Fruit fly (Drosophila melanogaster) whole organism, embryonic: Measurements from ENCODE around the gene lectin-37Da.

Source experiments
- Adf1 ChIP-seq: fragments of 200-800 bp; sonication (Bioruptor generic); IDR thresholded peaks from 2 replicates; pipeline ENCODE4 v1.3.6; 2022; ENCODE audit warnings: missing biosample characterization, missing genetic modification characterization
- Atf3 ChIP-seq: fragments of 200-800 bp; sonication (Bioruptor generic); optimal IDR thresholded peaks from 3 replicates; lab custom pipeline; 2016; ENCODE audit warnings: missing biosample characterization, missing genetic modification characterization
- Atf6 ChIP-seq: fragments of 200-800 bp; sonication (Bioruptor generic); IDR thresholded peaks from 2 replicates; pipeline ENCODE4 v1.3.6; 2022; ENCODE audit warnings: missing biosample characterization, missing genetic modification characterization
- CG10267 ChIP-seq: fragments of 200-800 bp; sonication (Bioruptor generic); optimal IDR thresholded peaks from 2 replicates; lab custom pipeline; 2018; ENCODE audit warnings: missing biosample characterization, mild to moderate bottlenecking, missing genetic modification characterization, moderate library complexity
- CG10321 ChIP-seq: fragments of 200-800 bp; sonication (Bioruptor generic); IDR thresholded peaks from 2 replicates; pipeline ENCODE4 v1.3.6; 2022; ENCODE audit warnings: missing biosample characterization, missing genetic modification characterization
- CG10366 ChIP-seq: fragments of 200-800 bp; sonication (Bioruptor generic); IDR thresholded peaks from 2 replicates; pipeline ENCODE4 v1.3.6; 2022; ENCODE audit warnings: missing biosample characterization, missing genetic modification characterization
- CG10979 ChIP-seq: fragments of 200-800 bp; sonication (Bioruptor generic); optimal IDR thresholded peaks from 2 replicates; lab custom pipeline; 2018; ENCODE audit warnings: missing biosample characterization, mild to moderate bottlenecking, missing genetic modification characterization, moderate library complexity
- CG11723 ChIP-seq: fragments of 200-800 bp; sonication (Bioruptor generic); optimal IDR thresholded peaks from 2 replicates; lab custom pipeline; 2017; ENCODE audit warnings: missing biosample characterization, mild to moderate bottlenecking, missing genetic modification characterization
- CG12104 ChIP-seq: fragments of 200-800 bp; sonication (Bioruptor generic); optimal IDR thresholded peaks from 3 replicates; lab custom pipeline; 2016; ENCODE audit warnings: missing biosample characterization, missing genetic modification characterization
- CG12155 ChIP-seq: fragments of 200-800 bp; sonication (Bioruptor generic); optimal IDR thresholded peaks from 3 replicates; lab custom pipeline; 2016; ENCODE audit warnings: missing biosample characterization, missing genetic modification characterization
- CG12219 ChIP-seq: fragments of 200-800 bp; sonication (Bioruptor generic); optimal IDR thresholded peaks from 3 replicates; lab custom pipeline; 2018; ENCODE audit warnings: missing biosample characterization, mild to moderate bottlenecking, missing genetic modification characterization
- CG13775 ChIP-seq: fragments of 200-800 bp; sonication (Bioruptor generic); optimal IDR thresholded peaks from 3 replicates; lab custom pipeline; 2017; ENCODE audit warnings: missing biosample characterization, mild to moderate bottlenecking, missing genetic modification characterization
- CG14441 ChIP-seq: fragments of 200-800 bp; sonication (Bioruptor generic); IDR thresholded peaks from 2 replicates; pipeline ENCODE4 v1.3.6; 2022; ENCODE audit warnings: missing biosample characterization, missing genetic modification characterization
- CG15601 ChIP-seq: fragments of 200-800 bp; sonication (Bioruptor generic); optimal IDR thresholded peaks from 3 replicates; lab custom pipeline; 2019; ENCODE audit warnings: missing biosample characterization, mild to moderate bottlenecking, missing genetic modification characterization, moderate library complexity
- CG16779 ChIP-seq: fragments of 200-800 bp; sonication (Bioruptor generic); IDR thresholded peaks from 2 replicates; pipeline ENCODE4 v1.3.6; 2022; ENCODE audit warnings: missing biosample characterization, missing genetic modification characterization
- CG18476 ChIP-seq: fragments of 200-800 bp; sonication (Bioruptor generic); optimal IDR thresholded peaks from 2 replicates; lab custom pipeline; 2016; ENCODE audit warnings: missing biosample characterization, mild to moderate bottlenecking, missing genetic modification characterization
- CG2116 ChIP-seq: fragments of 200-800 bp; sonication (Bioruptor generic); optimal IDR thresholded peaks from 3 replicates; lab custom pipeline; 2018; ENCODE audit warnings: missing biosample characterization, mild to moderate bottlenecking, missing genetic modification characterization
- CG30431 ChIP-seq: fragments of 200-800 bp; sonication (Bioruptor generic); optimal IDR thresholded peaks from 2 replicates; lab custom pipeline; 2017; ENCODE audit warnings: missing biosample characterization, missing genetic modification characterization
- CG32767 ChIP-seq: fragments of 200-800 bp; sonication (Bioruptor generic); IDR thresholded peaks from 2 replicates; pipeline ENCODE4 v1.3.6; 2022; ENCODE audit warnings: missing biosample characterization, missing genetic modification characterization
- CG32772 ChIP-seq: fragments of 200-800 bp; sonication (Bioruptor generic); IDR thresholded peaks from 2 replicates; pipeline ENCODE4 v1.3.6; 2022; ENCODE audit warnings: missing biosample characterization, missing genetic modification characterization
- CG3995 ChIP-seq: fragments of 200-800 bp; sonication (Bioruptor generic); optimal IDR thresholded peaks from 3 replicates; lab custom pipeline; 2016; ENCODE audit warnings: missing biosample characterization, missing genetic modification characterization
- CG5245 ChIP-seq: fragments of 200-800 bp; sonication (Bioruptor generic); optimal IDR thresholded peaks from 3 replicates; lab custom pipeline; 2016; ENCODE audit warnings: missing biosample characterization, missing genetic modification characterization
- CG6765 ChIP-seq: fragments of 200-800 bp; sonication (Bioruptor generic); optimal IDR thresholded peaks from 3 replicates; lab custom pipeline; 2017; ENCODE audit warnings: missing biosample characterization, mild to moderate bottlenecking, missing genetic modification characterization
- CG8478 ChIP-seq: fragments of >200 bp; optimal IDR thresholded peaks from 2 replicates; lab custom pipeline; 2018
- CTCF ChIP-seq: fragments of 200-800 bp; sonication (Bioruptor generic); optimal IDR thresholded peaks from 2 replicates; lab custom pipeline; 2017; ENCODE audit warnings: missing biosample characterization, mild to moderate bottlenecking, missing genetic modification characterization, moderate library complexity
- D ChIP-seq, 2 experiments: fragments of 200-800 bp in 1 of 2; fragments of >200 bp in 1 of 2; sonication (Bioruptor generic) in 1 of 2; optimal IDR thresholded peaks; 2 replicates in 1 of 2; 3 replicates in 1 of 2; lab custom pipeline; 2017; ENCODE audit warnings: mild to moderate bottlenecking in 1 of 2, missing biosample characterization in 1 of 2, missing genetic modification characterization in 1 of 2, missing genetic modification reagents in 1 of 2
- Eip74EF ChIP-seq, 2 experiments: fragments of 200-800 bp in 1 of 2; fragments of >200 bp in 1 of 2; sonication (Bioruptor generic) in 1 of 2; optimal IDR thresholded peaks; 2 replicates each; lab custom pipeline; 2017 to 2019; ENCODE audit warnings: missing biosample characterization in 2 of 2, missing genetic modification characterization in 2 of 2, mild to moderate bottlenecking in 1 of 2, moderate library complexity in 1 of 2
- Elba2 ChIP-seq: fragments of 200-800 bp; sonication (Bioruptor generic); optimal IDR thresholded peaks from 3 replicates; lab custom pipeline; 2016; ENCODE audit warnings: missing biosample characterization, missing genetic modification characterization
- Myb ChIP-seq: fragments of 200-800 bp; sonication (Bioruptor generic); optimal IDR thresholded peaks from 2 replicates; lab custom pipeline; 2016; ENCODE audit warnings: missing biosample characterization, missing genetic modification characterization
- Neu2 ChIP-seq: fragments of 200-800 bp; sonication (Bioruptor generic); optimal IDR thresholded peaks from 3 replicates; lab custom pipeline; 2016; ENCODE audit warnings: missing biosample characterization, missing genetic modification characterization, borderline replicate concordance
- NfI ChIP-seq: fragments of 200-800 bp; sonication (Bioruptor generic); optimal IDR thresholded peaks from 3 replicates; lab custom pipeline; 2018; ENCODE audit warnings: missing biosample characterization, mild to moderate bottlenecking, missing genetic modification characterization, moderate library complexity
- Optix ChIP-seq: fragments of 200-800 bp; sonication (Bioruptor generic); IDR thresholded peaks from 3 replicates; pipeline ENCODE4 v1.3.6; 2022; ENCODE audit warnings: missing biosample characterization, missing genetic modification characterization
- Pdp1 ChIP-seq, 2 experiments: fragments of 200-800 bp; sonication (Bioruptor generic); optimal IDR thresholded peaks; 3 replicates each; lab custom pipeline; 2016; ENCODE audit warnings: missing biosample characterization in 2 of 2, missing genetic modification characterization in 2 of 2, mild to moderate bottlenecking in 1 of 2, moderate library complexity in 1 of 2
- Sox102F ChIP-seq: fragments of 200-800 bp; sonication (Bioruptor generic); optimal IDR thresholded peaks from 2 replicates; lab custom pipeline; 2018; ENCODE audit warnings: missing biosample characterization, mild to moderate bottlenecking, missing genetic modification characterization, moderate library complexity
- Spps ChIP-seq: fragments of 200-800 bp; sonication (Bioruptor generic); optimal IDR thresholded peaks from 2 replicates; lab custom pipeline; 2018; ENCODE audit warnings: missing biosample characterization, mild to moderate bottlenecking, missing genetic modification characterization
- bcd ChIP-seq: fragments of 200-800 bp; sonication (Bioruptor generic); optimal IDR thresholded peaks from 2 replicates; lab custom pipeline; 2017; ENCODE audit warnings: missing biosample characterization, mild to moderate bottlenecking, missing genetic modification characterization
- chinmo ChIP-seq: fragments of 200-800 bp; sonication (Bioruptor generic); IDR thresholded peaks from 4 replicates; pipeline ENCODE4 v1.3.6; 2022; ENCODE audit warnings: missing biosample characterization, missing genetic modification characterization; ENCODE audit not compliant: partially characterized antibody
- crp ChIP-seq, 2 experiments: fragments of 200-800 bp; sonication (Bioruptor generic); optimal IDR thresholded peaks; 2 replicates in 1 of 2; 3 replicates in 1 of 2; lab custom pipeline; 2017; ENCODE audit warnings: missing biosample characterization in 2 of 2, missing genetic modification characterization in 2 of 2, mild to moderate bottlenecking in 1 of 2, moderate library complexity in 1 of 2
- h ChIP-seq: fragments of >200 bp; optimal IDR thresholded peaks from 2 replicates; lab custom pipeline; 2017
- inv ChIP-seq: fragments of 200-800 bp; sonication (Bioruptor generic); IDR thresholded peaks from 2 replicates; pipeline ENCODE4 v1.3.6; 2022; ENCODE audit warnings: missing biosample characterization, missing genetic modification characterization; ENCODE audit not compliant: partially characterized antibody
- org-1 ChIP-seq: fragments of 200-800 bp; sonication (Bioruptor generic); optimal IDR thresholded peaks from 2 replicates; lab custom pipeline; 2017; ENCODE audit warnings: missing biosample characterization, missing genetic modification characterization
- pan ChIP-seq, 4 experiments: fragments of >200 bp in 3 of 4; fragments of 200-800 bp in 1 of 4; sonication (Bioruptor generic) in 1 of 4; optimal IDR thresholded peaks in 3 of 4; IDR thresholded peaks in 1 of 4; 2 replicates each; pipeline versions ENCODE4 v1.3.6 to Lab custom; 2017 to 2022; ENCODE audit warnings: missing biosample characterization in 2 of 4, missing genetic modification characterization in 2 of 4, mixed read lengths in 1 of 4
- prd ChIP-seq, 3 experiments: fragments of >200 bp in 2 of 3; fragments of 200-800 bp in 1 of 3; sonication (Bioruptor generic) in 1 of 3; optimal IDR thresholded peaks in 2 of 3; IDR thresholded peaks in 1 of 3; 2 replicates in 2 of 3; 3 replicates in 1 of 3; pipeline versions ENCODE4 v1.3.6 to Lab custom; 2017 to 2022; ENCODE audit warnings: missing biosample characterization in 1 of 3, missing genetic modification characterization in 1 of 3
- slp2 ChIP-seq: fragments of 200-800 bp; sonication (Bioruptor generic); optimal IDR thresholded peaks from 2 replicates; lab custom pipeline; 2016; ENCODE audit warnings: missing biosample characterization, missing genetic modification characterization
- toy ChIP-seq: fragments of 200-800 bp; sonication (Bioruptor generic); IDR thresholded peaks from 2 replicates; pipeline ENCODE4 v1.3.6; 2022; ENCODE audit warnings: missing biosample characterization, missing genetic modification characterization
- trem ChIP-seq: fragments of 200-800 bp; optimal IDR thresholded peaks from 3 replicates; lab custom pipeline; 2019; ENCODE audit warnings: missing biosample characterization, mild to moderate bottlenecking, missing genetic modification characterization, moderate library complexity
- unpg ChIP-seq: fragments of 200-800 bp; sonication (Bioruptor generic); optimal IDR thresholded peaks from 3 replicates; lab custom pipeline; 2018; ENCODE audit warnings: missing biosample characterization, mild to moderate bottlenecking, missing genetic modification characterization, moderate library complexity
- wdn ChIP-seq: fragments of 200-800 bp; sonication (Bioruptor generic); IDR thresholded peaks from 2 replicates; pipeline ENCODE4 v1.3.6; 2022; ENCODE audit warnings: missing biosample characterization, missing genetic modification characterization

lectin-37Da gene

dm6 chr2L:19452535-19453317, 34.6 kb downstream of the lectin-37Da start (continued):
- TF ChIP-seq pan (optimal IDR thresholded peaks at IDR 0.05; lab: Kevin White, UChicago) (no peak), pan (GFP tag; optimal IDR thresholded peaks at IDR 0.05 in 1 of 2, IDR thresholded peaks at IDR 0.05 in 1 of 2) (peak in 1 of 2 experiments; percentile 26), CG10979 (peak; percentile 13), Spps (no peak), CG8478 (lab: Kevin White, UChicago) (no peak), CG12104 (GFP tag; lab: Kevin White, UChicago) (no peak), trem (tag; lab: Kevin White, UChicago) (no peak), CG10366 (GFP tag; lab: Robert Waterston, UW) (no peak), CG30431 (GFP tag; lab: Kevin White, UChicago) (no peak), crp (GFP tag; optimal IDR thresholded peaks at IDR 0.05; lab: Kevin White, UChicago) (no peak), org-1 (no peak), CG5245 (GFP tag; lab: Kevin White, UChicago) (no peak), CG15601 (no peak), CG13775 (GFP tag; lab: Kevin White, UChicago) (no peak), wdn (GFP tag; lab: Robert Waterston, UW) (no peak), Neu2 (GFP tag; lab: Kevin White, UChicago) (no peak), prd (optimal IDR thresholded peaks at IDR 0.05; lab: Kevin White, UChicago) (no peak), prd (GFP tag; IDR thresholded peaks at IDR 0.05; lab: Robert Waterston, UW) (peak; percentile 26; the same call in 2 of the 3 replicates), CG18476 (GFP tag; lab: Kevin White, UChicago) (no peak), CG11723 (GFP tag; lab: Kevin White, UChicago) (peak; percentile 3), slp2 (GFP tag; lab: Kevin White, UChicago) (no peak), Sox102F (GFP tag; lab: Kevin White, UChicago) (peak; percentile 24), toy (GFP tag; lab: Robert Waterston, UW) (no peak), bcd (GFP tag; lab: Kevin White, UChicago) (no peak), h (lab: Kevin White, UChicago) (no peak), CG10321 (GFP tag; lab: Robert Waterston, UW) (no peak), CG32767 (GFP tag; lab: Robert Waterston, UW) (no peak), Eip74EF (GFP tag; optimal IDR thresholded peaks at IDR 0.05; lab: Kevin White, UChicago) (no peak), Adf1 (GFP tag; lab: Robert Waterston, UW) (peak; percentile 66; the same call in 1 of the 2 replicates), Optix (no peak), inv (GFP tag; lab: Robert Waterston, UW) (no peak), CG12155 (no peak), CG10267 (tag; lab: Kevin White, UChicago) (no peak), Pdp1 (GFP tag; optimal IDR thresholded peaks at IDR 0.05; lab: Kevin White, UChicago) (peak; percentile 22 to 51), Atf3 (GFP tag; lab: Kevin White, UChicago) (no peak), CG3995 (GFP tag; lab: Kevin White, UChicago) (no peak), unpg (GFP tag; lab: Kevin White, UChicago) (peak; percentile 23), CG16779 (GFP tag; lab: Robert Waterston, UW) (0 out of 2 replicates have a peak, but pooled peaks have one; percentile 3), chinmo (GFP tag; lab: Robert Waterston, UW) (no peak), Elba2 (GFP tag; lab: Kevin White, UChicago) (no peak), Myb (peak; percentile 36), CG2116 (GFP tag; lab: Kevin White, UChicago) (no peak), CG6765 (no peak), D (optimal IDR thresholded peaks at IDR 0.05; lab: Kevin White, UChicago) (no peak), D (GFP tag; optimal IDR thresholded peaks at IDR 0.05; lab: Kevin White, UChicago) (no peak), CG32772 (peak; percentile 36; the same call in 1 of the 2 replicates), NfI (no peak), CTCF (peak; percentile 26), CG14441 (GFP tag; lab: Robert Waterston, UW) (peak; percentile 56), CG12219 (GFP tag; lab: Kevin White, UChicago) (no peak), Atf6 (GFP tag; lab: Robert Waterston, UW) (peak; percentile 49; the same call in 1 of the 2 replicates)
